Fruit fly (Drosophila melanogaster) whole organism, embryonic: ENCODE measurements around the gene CG32313.

Experiments
- Adf1 ChIP-seq: fragments of 200-800 bp; sonication (Bioruptor generic); IDR thresholded peaks from 2 replicates; pipeline ENCODE4 v1.3.6; 2022; ENCODE audit warnings: missing biosample characterization, missing genetic modification characterization
- Awh ChIP-seq: fragments of 200-800 bp; sonication (Bioruptor generic); IDR thresholded peaks from 2 replicates; pipeline ENCODE4, ENCODE4 v1.3.6; 2022; ENCODE audit warnings: missing biosample characterization, missing genetic modification characterization
- CG12071 ChIP-seq: fragments of 200-800 bp; sonication (Bioruptor generic); optimal IDR thresholded peaks from 3 replicates; lab custom pipeline; 2018; ENCODE audit warnings: missing biosample characterization, mild to moderate bottlenecking, missing genetic modification characterization
- CG12391 ChIP-seq: fragments of 200-800 bp; sonication (Bioruptor generic); optimal IDR thresholded peaks from 3 replicates; lab custom pipeline; 2018; ENCODE audit warnings: missing biosample characterization, mild to moderate bottlenecking, missing genetic modification characterization, moderate library complexity
- CG13894 ChIP-seq: fragments of 200-800 bp; sonication (Bioruptor generic); optimal IDR thresholded peaks from 3 replicates; lab custom pipeline; 2018; ENCODE audit warnings: missing biosample characterization, mild to moderate bottlenecking, missing genetic modification characterization, moderate library complexity
- CG14710 ChIP-seq: fragments of 200-800 bp; sonication (Bioruptor generic); optimal IDR thresholded peaks from 3 replicates; lab custom pipeline; 2019; ENCODE audit warnings: missing biosample characterization, mild to moderate bottlenecking, missing genetic modification characterization, moderate library complexity
- CG16779 ChIP-seq: fragments of 200-800 bp; sonication (Bioruptor generic); IDR thresholded peaks from 2 replicates; pipeline ENCODE4 v1.3.6; 2022; ENCODE audit warnings: missing biosample characterization, missing genetic modification characterization
- CG18011 ChIP-seq: fragments of 200-800 bp; sonication (Bioruptor generic); optimal IDR thresholded peaks from 2 replicates; lab custom pipeline; 2017; ENCODE audit warnings: missing biosample characterization, missing genetic modification characterization, mild to moderate bottlenecking, moderate library complexity, missing genotype
- CG1832 ChIP-seq: fragments of 200-800 bp; sonication (Bioruptor generic); optimal IDR thresholded peaks from 2 replicates; lab custom pipeline; 2017; ENCODE audit warnings: missing biosample characterization, mild to moderate bottlenecking, missing genetic modification characterization, inconsistent platforms
- CG31224 ChIP-seq: fragments of 200-800 bp; sonication (Bioruptor generic); IDR thresholded peaks from 2 replicates; pipeline ENCODE4 v1.3.6; 2022; ENCODE audit warnings: missing biosample characterization, missing genetic modification characterization
- CG32532 ChIP-seq: fragments of 200-800 bp; sonication (Bioruptor generic); IDR thresholded peaks from 2 replicates; pipeline ENCODE4 v1.3.6; 2022; ENCODE audit warnings: missing biosample characterization, missing genetic modification characterization
- CG3726 ChIP-seq: fragments of 200-800 bp; sonication (Bioruptor generic); IDR thresholded peaks from 3 replicates; pipeline ENCODE4, ENCODE4 v1.3.6; 2022; ENCODE audit warnings: missing biosample characterization, missing genetic modification characterization
- CG42726 ChIP-seq: fragments of 200-800 bp; sonication (Bioruptor generic); IDR thresholded peaks from 2 replicates; pipeline ENCODE4 v1.3.6; 2022; ENCODE audit warnings: missing biosample characterization, missing genetic modification characterization; ENCODE audit not compliant: partially characterized antibody
- CG4617 ChIP-seq: fragments of 200-800 bp; sonication (Bioruptor generic); optimal IDR thresholded peaks from 3 replicates; lab custom pipeline; 2016; ENCODE audit warnings: missing biosample characterization, missing genetic modification characterization, borderline replicate concordance
- CG4707 ChIP-seq: fragments of 200-800 bp; sonication (Bioruptor generic); optimal IDR thresholded peaks from 2 replicates; lab custom pipeline; 2018; ENCODE audit warnings: missing biosample characterization, mild to moderate bottlenecking, missing genetic modification characterization, moderate library complexity
- CG4730 ChIP-seq: fragments of 200-800 bp; sonication (Bioruptor generic); IDR thresholded peaks from 2 replicates; pipeline ENCODE4 v1.3.6; 2022; ENCODE audit warnings: missing biosample characterization, missing genetic modification characterization
- CG4820 ChIP-seq: fragments of 200-800 bp; sonication (Bioruptor generic); optimal IDR thresholded peaks from 3 replicates; lab custom pipeline; 2016; ENCODE audit warnings: missing biosample characterization, missing genetic modification characterization
- CG5180 ChIP-seq: fragments of 200-800 bp; sonication (Bioruptor generic); optimal IDR thresholded peaks from 3 replicates; lab custom pipeline; 2017; ENCODE audit warnings: missing biosample characterization, missing genetic modification characterization, mild to moderate bottlenecking, moderate library complexity, missing genetic modification reagents
- CG6791 ChIP-seq: fragments of 200-800 bp; sonication (Bioruptor generic); IDR thresholded peaks from 3 replicates; pipeline ENCODE4 v1.3.6; 2022; ENCODE audit warnings: missing biosample characterization, missing genetic modification characterization; ENCODE audit not compliant: partially characterized antibody
- CG7271 ChIP-seq: fragments of 200-800 bp; sonication (Bioruptor generic); optimal IDR thresholded peaks from 2 replicates; lab custom pipeline; 2018; ENCODE audit warnings: missing biosample characterization, mild to moderate bottlenecking, missing genetic modification characterization, moderate library complexity
- CG8359 ChIP-seq: fragments of 200-800 bp; sonication (Bioruptor generic); optimal IDR thresholded peaks from 2 replicates; lab custom pipeline; 2017; ENCODE audit warnings: missing biosample characterization, mild to moderate bottlenecking, missing genetic modification characterization, borderline replicate concordance
- Deaf1 ChIP-seq: fragments of 200-800 bp; optimal IDR thresholded peaks from 3 replicates; lab custom pipeline; 2019; ENCODE audit warnings: missing biosample characterization, mild to moderate bottlenecking, missing genetic modification characterization, moderate library complexity
- Doc3 ChIP-seq: fragments of 200-800 bp; sonication (Bioruptor generic); IDR thresholded peaks from 3 replicates; pipeline ENCODE4 v1.3.6; 2022; ENCODE audit warnings: missing biosample characterization, missing genetic modification characterization; ENCODE audit not compliant: partially characterized antibody
- E2f2 ChIP-seq: fragments of 200-800 bp; sonication (Bioruptor generic); IDR thresholded peaks from 2 replicates; pipeline ENCODE4 v1.3.6; 2022; ENCODE audit warnings: missing biosample characterization, missing genetic modification characterization
- ERR ChIP-seq: fragments of 200-800 bp; sonication (Bioruptor generic); optimal IDR thresholded peaks from 2 replicates; lab custom pipeline; 2016; ENCODE audit warnings: missing biosample characterization, missing genetic modification characterization
- HLH4C ChIP-seq: fragments of 200-800 bp; sonication (Bioruptor generic); IDR thresholded peaks from 3 replicates; pipeline ENCODE4 v1.3.6; 2022; ENCODE audit warnings: missing biosample characterization, missing genetic modification characterization; ENCODE audit not compliant: partially characterized antibody
- Lim3 ChIP-seq: fragments of 200-800 bp; sonication (Bioruptor generic); IDR thresholded peaks from 2 replicates; pipeline ENCODE4 v1.3.6; 2022; ENCODE audit warnings: missing biosample characterization, missing genetic modification characterization
- Neu2 ChIP-seq: fragments of 200-800 bp; sonication (Bioruptor generic); optimal IDR thresholded peaks from 3 replicates; lab custom pipeline; 2016; ENCODE audit warnings: missing biosample characterization, missing genetic modification characterization, borderline replicate concordance
- Nf-YC ChIP-seq: fragments of 200-800 bp; optimal IDR thresholded peaks from 3 replicates; lab custom pipeline; 2019; ENCODE audit warnings: missing biosample characterization, mild to moderate bottlenecking, missing genetic modification characterization, moderate library complexity
- Rx ChIP-seq: fragments of 200-800 bp; sonication (Bioruptor generic); IDR thresholded peaks from 2 replicates; pipeline ENCODE4 v1.3.6; 2022; ENCODE audit warnings: missing biosample characterization, missing genetic modification characterization
- Side ChIP-seq: fragments of 200-800 bp; sonication (Bioruptor generic); optimal IDR thresholded peaks from 2 replicates; lab custom pipeline; 2016; ENCODE audit warnings: missing biosample characterization, missing genetic modification characterization
- Vsx1 ChIP-seq: fragments of 200-800 bp; sonication (Bioruptor generic); optimal IDR thresholded peaks from 2 replicates; lab custom pipeline; 2017; ENCODE audit warnings: missing biosample characterization, mild to moderate bottlenecking, missing genetic modification characterization, missing genetic modification reagents
- amos ChIP-seq: fragments of 200-800 bp; sonication (Bioruptor generic); IDR thresholded peaks from 2 replicates; pipeline ENCODE4 v1.3.6; 2022; ENCODE audit warnings: missing biosample characterization, missing genetic modification characterization; ENCODE audit not compliant: partially characterized antibody
- ash1 ChIP-seq: fragments of 200-800 bp; sonication (Bioruptor generic); optimal IDR thresholded peaks from 2 replicates; lab custom pipeline; 2018; ENCODE audit warnings: missing biosample characterization, mild to moderate bottlenecking, missing genetic modification characterization
- crc ChIP-seq: fragments of 200-800 bp; sonication (Bioruptor generic); optimal IDR thresholded peaks from 2 replicates; lab custom pipeline; 2016; ENCODE audit warnings: missing biosample characterization, missing genetic modification characterization
- ewg ChIP-seq: fragments of 200-800 bp; sonication (Bioruptor generic); optimal IDR thresholded peaks from 3 replicates; lab custom pipeline; 2017; ENCODE audit warnings: mild to moderate bottlenecking, missing biosample characterization, missing genetic modification reagents, missing genetic modification characterization
- exex ChIP-seq: fragments of 200-800 bp; sonication (Bioruptor generic); optimal IDR thresholded peaks from 4 replicates; lab custom pipeline; 2018; ENCODE audit warnings: missing biosample characterization, mild to moderate bottlenecking, missing genetic modification characterization, moderate library complexity
- fd102C ChIP-seq: fragments of 200-800 bp; sonication (Bioruptor generic); optimal IDR thresholded peaks from 2 replicates; lab custom pipeline; 2018; ENCODE audit warnings: missing biosample characterization, mild to moderate bottlenecking, missing genetic modification characterization, moderate library complexity
- gem ChIP-seq: fragments of 200-800 bp; sonication (Bioruptor generic); optimal IDR thresholded peaks from 2 replicates; lab custom pipeline; 2019; ENCODE audit warnings: missing biosample characterization, mild to moderate bottlenecking, missing genetic modification characterization, moderate library complexity
- gfzf ChIP-seq: fragments of 200-800 bp; sonication (Bioruptor generic); optimal IDR thresholded peaks from 2 replicates; lab custom pipeline; 2016; ENCODE audit warnings: missing biosample characterization, mild to moderate bottlenecking, missing genetic modification characterization, moderate library complexity
- hth ChIP-seq: fragments of >200 bp; optimal IDR thresholded peaks from 2 replicates; lab custom pipeline; 2017; ENCODE audit warnings: inconsistent platforms
- klu ChIP-seq: fragments of 200-800 bp; sonication (Bioruptor generic); IDR thresholded peaks from 2 replicates; pipeline ENCODE4 v1.3.6; 2022; ENCODE audit warnings: missing biosample characterization, missing genetic modification characterization
- odd ChIP-seq: fragments of 200-800 bp; sonication (Bioruptor generic); optimal IDR thresholded peaks from 2 replicates; lab custom pipeline; 2017; ENCODE audit warnings: missing biosample characterization, mild to moderate bottlenecking, missing genetic modification characterization
- row ChIP-seq: fragments of 200-800 bp; sonication (Bioruptor generic); IDR thresholded peaks from 3 replicates; pipeline ENCODE4 v1.3.6; 2022; ENCODE audit warnings: missing biosample characterization, missing genetic modification characterization
- sisA ChIP-seq: fragments of 200-800 bp; sonication (Bioruptor generic); IDR thresholded peaks from 2 replicates; pipeline ENCODE4 v1.3.6; 2022; ENCODE audit warnings: missing biosample characterization, missing genetic modification characterization
- tgo ChIP-seq: fragments of 200-800 bp; sonication (Bioruptor generic); IDR thresholded peaks from 3 replicates; pipeline ENCODE4 v1.3.6; 2022; ENCODE audit warnings: missing biosample characterization, missing genetic modification characterization
- vvl ChIP-seq: fragments of 200-800 bp; sonication (Bioruptor generic); IDR thresholded peaks from 2 replicates; pipeline ENCODE4 v1.3.6; 2022; ENCODE audit warnings: missing biosample characterization, missing genetic modification characterization
- wek ChIP-seq: fragments of 200-800 bp; sonication (Bioruptor generic); optimal IDR thresholded peaks from 3 replicates; lab custom pipeline; 2018; ENCODE audit warnings: missing biosample characterization, mild to moderate bottlenecking, missing genetic modification characterization, moderate library complexity

CG32313 gene

DNA sequence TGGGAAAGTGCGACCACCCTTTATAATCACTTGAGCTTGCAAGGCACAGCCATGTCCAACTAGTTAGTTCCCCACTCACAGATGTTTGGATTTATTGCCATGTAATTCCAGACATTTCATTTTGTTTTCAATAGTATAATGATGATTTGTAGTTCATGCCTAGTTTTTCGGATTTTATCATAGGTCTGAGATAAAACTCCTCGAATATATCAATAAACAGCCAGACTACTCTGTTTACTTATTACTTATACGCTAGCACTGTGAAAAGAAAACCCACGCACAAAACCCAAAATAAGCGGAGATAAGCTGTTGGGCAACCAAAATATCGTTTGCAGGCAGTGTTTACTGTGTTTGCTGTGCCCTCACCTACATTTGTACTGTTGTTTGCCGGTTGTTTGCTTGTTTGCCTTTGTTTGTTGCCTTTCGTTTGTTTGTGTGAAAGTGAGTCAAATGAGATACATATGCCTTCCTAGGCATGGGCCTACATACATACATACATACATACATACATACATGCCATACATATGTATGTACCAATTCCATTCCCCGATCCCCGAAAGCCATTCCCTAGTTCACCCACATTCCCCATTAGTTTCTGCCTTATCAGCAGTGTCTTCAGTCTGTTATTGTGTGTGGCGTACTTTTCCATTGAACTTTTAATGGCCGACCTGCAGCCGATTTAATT, 33.8 kb upstream of the CG32313 start (continued):
- TF ChIP-seq CG6791 (GFP tag; lab: Robert Waterston, UW) (no peak), Nf-YC (tag; lab: Kevin White, UChicago) (no peak), gem (tag; lab: Kevin White, UChicago) (peak; percentile 79), CG16779 (no peak), CG4730 (GFP tag; lab: Robert Waterston, UW) (peak; percentile 49; the same call in 1 of the 2 replicates), hth (lab: Kevin White, UChicago) (no peak), CG31224 (GFP tag; lab: Robert Waterston, UW) (no peak), CG8359 (GFP tag; lab: Kevin White, UChicago) (peak; percentile 81), CG14710 (peak; percentile 79), fd102C (GFP tag; lab: Kevin White, UChicago) (peak; percentile 92), Neu2 (GFP tag; lab: Kevin White, UChicago) (no peak), Lim3 (no peak), CG1832 (no peak), crc (GFP tag; lab: Kevin White, UChicago) (peak; percentile 64), Doc3 (GFP tag; lab: Robert Waterston, UW) (no peak), CG4707 (peak; percentile 61), CG32532 (GFP tag; lab: Robert Waterston, UW) (no peak), odd (GFP tag; lab: Kevin White, UChicago) (peak; percentile 76), ewg (GFP tag; lab: Kevin White, UChicago) (peak; percentile 41), tgo (GFP tag; lab: Robert Waterston, UW) (no peak; the same call in 2 of the 3 replicates), ERR (GFP tag; lab: Kevin White, UChicago) (no peak), HLH4C (GFP tag; lab: Robert Waterston, UW) (no peak), CG4820 (GFP tag; lab: Kevin White, UChicago) (peak; percentile 61), CG7271 (tag; lab: Kevin White, UChicago) (peak; percentile 70), amos (GFP tag; lab: Robert Waterston, UW) (no peak), CG12071 (peak; percentile 82), CG3726 (GFP tag; lab: Robert Waterston, UW) (0 out of 3 replicates have a peak, but pooled peaks have one; percentile 49), ash1 (peak; percentile 57), Vsx1 (peak; percentile 71), CG4617 (GFP tag; lab: Kevin White, UChicago) (peak; percentile 29), CG12391 (peak; percentile 64), gfzf (no peak), klu (GFP tag; lab: Robert Waterston, UW) (peak; percentile 13; the same call in 1 of the 2 replicates), Deaf1 (tag; lab: Kevin White, UChicago) (no peak), Rx (GFP tag; lab: Robert Waterston, UW) (no peak; the same call in 1 of the 2 replicates), E2f2 (GFP tag; lab: Robert Waterston, UW) (no peak; the same call in 1 of the 2 replicates), wek (peak; percentile 76), CG5180 (peak; percentile 74), vvl (GFP tag; lab: Robert Waterston, UW) (peak; percentile 37), exex (tag; lab: Kevin White, UChicago) (peak; percentile 20), CG18011 (GFP tag; lab: Kevin White, UChicago) (peak; percentile 36), CG42726 (GFP tag; lab: Robert Waterston, UW) (no peak), CG13894 (no peak), sisA (peak; percentile 64), row (GFP tag; lab: Robert Waterston, UW) (peak; percentile 65), Awh (GFP tag; lab: Robert Waterston, UW) (peak; percentile 63; the same call in 1 of the 2 replicates), Side (peak; percentile 67), Adf1 (GFP tag; lab: Robert Waterston, UW) (no peak; the same call in 1 of the 2 replicates)
